Worm (Caenorhabditis elegans): ENCODE measurements around the gene imb-2.

DNA sequence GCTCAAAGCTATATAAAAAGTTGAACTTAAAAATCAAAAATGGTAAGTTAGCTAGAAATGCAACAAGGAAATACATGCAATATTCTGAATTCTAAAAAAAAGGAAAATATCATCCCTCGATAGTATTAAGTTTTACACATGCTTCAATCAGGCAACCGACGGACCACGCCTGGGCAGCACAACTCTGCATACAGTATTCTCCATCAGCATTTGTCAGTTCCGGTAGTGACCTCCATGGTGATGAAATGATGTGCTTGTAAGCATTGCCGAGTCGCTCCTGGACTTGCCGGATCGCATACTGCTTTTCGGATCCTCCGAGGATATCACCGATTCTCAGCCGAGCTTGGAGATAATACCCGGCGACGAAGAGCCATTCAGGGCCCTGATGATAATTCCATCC is 14.7 kb upstream of the imb-2 start:
- TF ChIP-seq pha-2 (tag; optimal IDR thresholded peaks at IDR 0.05) (no peak), unc-55 (GFP tag; optimal IDR thresholded peaks at IDR 0.05) (no peak), ets-4 (tag; optimal IDR thresholded peaks at IDR 0.05) (no peak), nfya-1 (tag; optimal IDR thresholded peaks at IDR 0.05) (no peak), hlh-6 (tag; optimal IDR thresholded peaks at IDR 0.05) (no peak), pqm-1 (tag; optimal IDR thresholded peaks at IDR 0.05) (no peak), K09A11.1 (tag; optimal IDR thresholded peaks at IDR 0.05; ENCODE audit: insufficient read depth) (no peak), elt-4 (tag; optimal IDR thresholded peaks at IDR 0.05) (no peak), eyg-1 (tag; optimal IDR thresholded peaks at IDR 0.05) (no peak), ama-1 (optimal IDR thresholded peaks at IDR 0.05) (no peak), ceh-31 (tag; optimal IDR thresholded peaks at IDR 0.05) (no peak), pha-4 (tag; optimal IDR thresholded peaks at IDR 0.05) (no peak), sdc-2 (tag; optimal IDR thresholded peaks at IDR 0.05) (no peak), madf-2 (tag; optimal IDR thresholded peaks at IDR 0.05) (no peak)
